Fruit fly (Drosophila melanogaster) whole organism, embryonic: ENCODE results near the gene mei-P26.

ENCODE experiments used
- Abd-B ChIP-seq: fragments of 200-800 bp; sonication (Bioruptor generic); optimal IDR thresholded peaks from 2 replicates; lab custom pipeline; 2018; ENCODE audit warnings: missing biosample characterization, mild to moderate bottlenecking, missing genetic modification characterization, moderate library complexity
- Asciz ChIP-seq: fragments of 200-800 bp; sonication (Bioruptor generic); optimal IDR thresholded peaks from 2 replicates; lab custom pipeline; 2017; ENCODE audit warnings: missing biosample characterization, mild to moderate bottlenecking, missing genetic modification characterization, missing genetic modification reagents
- CG10543 ChIP-seq: fragments of 200-800 bp; sonication (Bioruptor generic); optimal IDR thresholded peaks from 3 replicates; lab custom pipeline; 2017; ENCODE audit warnings: missing biosample characterization, mild to moderate bottlenecking, missing genetic modification characterization, moderate library complexity
- CG12071 ChIP-seq: fragments of 200-800 bp; sonication (Bioruptor generic); optimal IDR thresholded peaks from 3 replicates; lab custom pipeline; 2018; ENCODE audit warnings: missing biosample characterization, mild to moderate bottlenecking, missing genetic modification characterization
- CG2875 ChIP-seq: fragments of 200-800 bp; sonication (Bioruptor generic); optimal IDR thresholded peaks from 2 replicates; lab custom pipeline; 2017; ENCODE audit warnings: missing biosample characterization, mild to moderate bottlenecking, missing genetic modification characterization, missing genetic modification reagents
- CG32767 ChIP-seq: fragments of 200-800 bp; sonication (Bioruptor generic); IDR thresholded peaks from 2 replicates; pipeline ENCODE4 v1.3.6; 2022; ENCODE audit warnings: missing biosample characterization, missing genetic modification characterization
- CG3995 ChIP-seq: fragments of 200-800 bp; sonication (Bioruptor generic); optimal IDR thresholded peaks from 3 replicates; lab custom pipeline; 2016; ENCODE audit warnings: missing biosample characterization, missing genetic modification characterization
- CG4854 ChIP-seq: fragments of 200-800 bp; sonication (Bioruptor generic); optimal IDR thresholded peaks from 2 replicates; lab custom pipeline; 2016; ENCODE audit warnings: missing biosample characterization, missing genetic modification characterization, inconsistent platforms
- CG6175 ChIP-seq: fragments of 200-800 bp; sonication (Bioruptor generic); IDR thresholded peaks from 3 replicates; pipeline ENCODE4 v1.3.6; 2022; ENCODE audit warnings: missing biosample characterization, missing genetic modification characterization
- CG6765 ChIP-seq: fragments of 200-800 bp; sonication (Bioruptor generic); optimal IDR thresholded peaks from 3 replicates; lab custom pipeline; 2017; ENCODE audit warnings: missing biosample characterization, mild to moderate bottlenecking, missing genetic modification characterization
- CG7556 ChIP-seq: fragments of 200-800 bp; sonication (Bioruptor generic); optimal IDR thresholded peaks from 2 replicates; lab custom pipeline; 2017; ENCODE audit warnings: missing biosample characterization, mild to moderate bottlenecking, missing genetic modification characterization
- CG7963 ChIP-seq: fragments of 200-800 bp; sonication (Bioruptor generic); IDR thresholded peaks from 3 replicates; pipeline ENCODE4 v1.3.6; 2022; ENCODE audit warnings: missing biosample characterization, missing genetic modification characterization; ENCODE audit not compliant: partially characterized antibody
- CG8388 ChIP-seq: fragments of 200-800 bp; sonication (Bioruptor generic); optimal IDR thresholded peaks from 2 replicates; lab custom pipeline; 2019; ENCODE audit warnings: missing biosample characterization, mild to moderate bottlenecking, missing genetic modification characterization, moderate library complexity
- CTCF ChIP-seq: fragments of 200-800 bp; sonication (Bioruptor generic); optimal IDR thresholded peaks from 2 replicates; lab custom pipeline; 2017; ENCODE audit warnings: missing biosample characterization, mild to moderate bottlenecking, missing genetic modification characterization, moderate library complexity
- Camta ChIP-seq: fragments of 200-800 bp; sonication (Bioruptor generic); optimal IDR thresholded peaks from 2 replicates; lab custom pipeline; 2016; ENCODE audit warnings: missing biosample characterization, missing genetic modification characterization
- CoRest ChIP-seq: fragments of 200-800 bp; sonication (Bioruptor generic); optimal IDR thresholded peaks from 3 replicates; lab custom pipeline; 2018; ENCODE audit warnings: missing biosample characterization, mild to moderate bottlenecking, missing genetic modification characterization, moderate library complexity
- Dip3 ChIP-seq: fragments of 200-800 bp; sonication (Bioruptor generic); optimal IDR thresholded peaks from 3 replicates; lab custom pipeline; 2016; ENCODE audit warnings: missing biosample characterization, missing genetic modification characterization
- Elba2 ChIP-seq: fragments of 200-800 bp; sonication (Bioruptor generic); optimal IDR thresholded peaks from 3 replicates; lab custom pipeline; 2016; ENCODE audit warnings: missing biosample characterization, missing genetic modification characterization
- HHEX ChIP-seq: fragments of 200-800 bp; sonication (Bioruptor generic); optimal IDR thresholded peaks from 3 replicates; lab custom pipeline; 2017; ENCODE audit warnings: missing biosample characterization, mild to moderate bottlenecking, missing genetic modification characterization, missing genetic modification reagents
- Hr39 ChIP-seq: fragments of >200 bp; optimal IDR thresholded peaks from 2 replicates; lab custom pipeline; 2017
- MTF-1 ChIP-seq: fragments of 200-800 bp; sonication (Bioruptor generic); optimal IDR thresholded peaks from 2 replicates; lab custom pipeline; 2018; ENCODE audit warnings: missing biosample characterization, mild to moderate bottlenecking, missing genetic modification characterization, borderline replicate concordance
- Mes4 ChIP-seq: fragments of 200-800 bp; sonication (Bioruptor generic); optimal IDR thresholded peaks from 2 replicates; lab custom pipeline; 2016; ENCODE audit warnings: missing biosample characterization, missing genetic modification characterization
- Nf-YA ChIP-seq: fragments of 200-800 bp; sonication (Bioruptor generic); IDR thresholded peaks from 2 replicates; pipeline ENCODE4 v1.3.6; 2022; ENCODE audit warnings: missing biosample characterization, missing genetic modification characterization
- Nf-YB ChIP-seq: fragments of 200-800 bp; sonication (Bioruptor generic); optimal IDR thresholded peaks from 3 replicates; lab custom pipeline; 2019; ENCODE audit warnings: missing biosample characterization, mild to moderate bottlenecking, missing genetic modification characterization, moderate library complexity
- Oaz ChIP-seq: fragments of 200-800 bp; sonication (Bioruptor generic); IDR thresholded peaks from 2 replicates; pipeline ENCODE4 v1.3.6; 2022; ENCODE audit warnings: missing biosample characterization, missing genetic modification characterization
- Six4 ChIP-seq: fragments of 200-800 bp; sonication (Bioruptor generic); optimal IDR thresholded peaks from 2 replicates; lab custom pipeline; 2016; ENCODE audit warnings: missing biosample characterization, missing genetic modification characterization
- Spps ChIP-seq: fragments of 200-800 bp; sonication (Bioruptor generic); optimal IDR thresholded peaks from 2 replicates; lab custom pipeline; 2018; ENCODE audit warnings: missing biosample characterization, mild to moderate bottlenecking, missing genetic modification characterization
- Sry-δ ChIP-seq: fragments of 200-800 bp; sonication (Bioruptor generic); optimal IDR thresholded peaks from 2 replicates; lab custom pipeline; 2016; ENCODE audit warnings: missing biosample characterization, missing genetic modification characterization
- YL-1 ChIP-seq: fragments of 200-800 bp; sonication (Bioruptor generic); optimal IDR thresholded peaks from 3 replicates; lab custom pipeline; 2017; ENCODE audit warnings: missing biosample characterization, mild to moderate bottlenecking, missing genetic modification characterization
- amos ChIP-seq: fragments of 200-800 bp; sonication (Bioruptor generic); IDR thresholded peaks from 2 replicates; pipeline ENCODE4 v1.3.6; 2022; ENCODE audit warnings: missing biosample characterization, missing genetic modification characterization; ENCODE audit not compliant: partially characterized antibody
- bab2 ChIP-seq: fragments of 200-800 bp; sonication (Bioruptor generic); optimal IDR thresholded peaks from 2 replicates; lab custom pipeline; 2016; ENCODE audit warnings: missing biosample characterization, missing genetic modification characterization
- bcd ChIP-seq: fragments of 200-800 bp; sonication (Bioruptor generic); optimal IDR thresholded peaks from 2 replicates; lab custom pipeline; 2017; ENCODE audit warnings: missing biosample characterization, mild to moderate bottlenecking, missing genetic modification characterization
- dmrt99B ChIP-seq: fragments of 200-800 bp; sonication (Bioruptor generic); optimal IDR thresholded peaks from 2 replicates; lab custom pipeline; 2018; ENCODE audit warnings: missing biosample characterization, mild to moderate bottlenecking, missing genetic modification characterization, moderate library complexity
- ewg ChIP-seq: fragments of 200-800 bp; sonication (Bioruptor generic); optimal IDR thresholded peaks from 3 replicates; lab custom pipeline; 2017; ENCODE audit warnings: mild to moderate bottlenecking, missing biosample characterization, missing genetic modification reagents, missing genetic modification characterization
- eyg ChIP-seq: fragments of 200-800 bp; sonication (Bioruptor generic); optimal IDR thresholded peaks from 3 replicates; lab custom pipeline; 2016; ENCODE audit warnings: missing biosample characterization, missing genetic modification characterization
- gem ChIP-seq: fragments of 200-800 bp; sonication (Bioruptor generic); optimal IDR thresholded peaks from 2 replicates; lab custom pipeline; 2019; ENCODE audit warnings: missing biosample characterization, mild to moderate bottlenecking, missing genetic modification characterization, moderate library complexity
- gsb-n ChIP-seq: fragments of 200-800 bp; sonication (Bioruptor generic); optimal IDR thresholded peaks from 3 replicates; lab custom pipeline; 2018; ENCODE audit warnings: missing biosample characterization, mild to moderate bottlenecking, missing genetic modification characterization
- hbn ChIP-seq: fragments of 200-800 bp; sonication (Bioruptor generic); IDR thresholded peaks from 2 replicates; pipeline ENCODE4 v1.3.6; 2022; ENCODE audit warnings: missing biosample characterization, missing genetic modification characterization; ENCODE audit not compliant: partially characterized antibody
- jigr1 ChIP-seq: fragments of 200-800 bp; sonication (Bioruptor generic); IDR thresholded peaks from 3 replicates; pipeline ENCODE4 v1.3.6; 2022; ENCODE audit warnings: missing biosample characterization, missing genetic modification characterization
- luna ChIP-seq: fragments of 200-800 bp; sonication (Bioruptor generic); optimal IDR thresholded peaks from 2 replicates; lab custom pipeline; 2016; ENCODE audit warnings: missing biosample characterization, missing genetic modification characterization
- oc ChIP-seq: fragments of 200-800 bp; sonication (Bioruptor generic); optimal IDR thresholded peaks from 2 replicates; lab custom pipeline; 2018; ENCODE audit warnings: missing biosample characterization, mild to moderate bottlenecking, missing genetic modification characterization, moderate library complexity
- odd ChIP-seq: fragments of 200-800 bp; sonication (Bioruptor generic); optimal IDR thresholded peaks from 2 replicates; lab custom pipeline; 2017; ENCODE audit warnings: missing biosample characterization, mild to moderate bottlenecking, missing genetic modification characterization
- pros ChIP-seq: fragments of 200-800 bp; sonication (Bioruptor generic); optimal IDR thresholded peaks from 3 replicates; lab custom pipeline; 2019; ENCODE audit warnings: missing biosample characterization, mild to moderate bottlenecking, missing genetic modification characterization, moderate library complexity
- pum ChIP-seq: fragments of 200-800 bp; sonication (Bioruptor generic); optimal IDR thresholded peaks from 2 replicates; lab custom pipeline; 2016; ENCODE audit warnings: missing biosample characterization, missing genetic modification characterization
- row ChIP-seq: fragments of 200-800 bp; sonication (Bioruptor generic); IDR thresholded peaks from 3 replicates; pipeline ENCODE4 v1.3.6; 2022; ENCODE audit warnings: missing biosample characterization, missing genetic modification characterization
- seq ChIP-seq: fragments of 200-800 bp; sonication (Bioruptor generic); IDR thresholded peaks from 2 replicates; pipeline ENCODE4 v1.3.6; 2022; ENCODE audit warnings: missing biosample characterization, missing genetic modification characterization
- shn ChIP-seq: fragments of 200-800 bp; sonication (Bioruptor generic); optimal IDR thresholded peaks from 3 replicates; lab custom pipeline; 2016; ENCODE audit warnings: missing biosample characterization, missing genetic modification characterization
- sna ChIP-seq: fragments of 200-800 bp; sonication (Bioruptor generic); IDR thresholded peaks from 2 replicates; pipeline ENCODE4 v1.3.6; 2022; ENCODE audit warnings: missing biosample characterization, missing genetic modification characterization; ENCODE audit not compliant: partially characterized antibody
- stc ChIP-seq: fragments of 200-800 bp; sonication (Bioruptor generic); IDR thresholded peaks from 2 replicates; pipeline ENCODE4 v1.3.6; 2022; ENCODE audit warnings: missing biosample characterization, missing genetic modification characterization
- trem ChIP-seq: fragments of 200-800 bp; optimal IDR thresholded peaks from 3 replicates; lab custom pipeline; 2019; ENCODE audit warnings: missing biosample characterization, mild to moderate bottlenecking, missing genetic modification characterization, moderate library complexity
- zfh2 ChIP-seq: fragments of 200-800 bp; sonication (Bioruptor generic); optimal IDR thresholded peaks from 2 replicates; lab custom pipeline; 2016; ENCODE audit warnings: missing biosample characterization, missing genetic modification characterization

mei-P26 gene

dm6 chrX:9196362-9196761 is 33.3 kb downstream of the mei-P26 start, which contains the start of gene CG12118 (continued):
- TF ChIP-seq CG4854 (GFP tag; lab: Kevin White, UChicago) = peak; percentile 55
- peak; percentile 84 for TF ChIP-seq CoRest (tag; lab: Kevin White, UChicago)
- no peak for TF ChIP-seq luna
- peak; percentile 58 for TF ChIP-seq bcd (GFP tag; lab: Kevin White, UChicago)
- TF ChIP-seq HHEX = peak; percentile 19
- peak; percentile 68; the same call in 1 of the 2 replicates for TF ChIP-seq CG32767
- TF ChIP-seq Camta (GFP tag; lab: Kevin White, UChicago) = peak; percentile 14
- TF ChIP-seq Spps (tag; lab: Kevin White, UChicago) = peak; percentile 67
- no peak for TF ChIP-seq MTF-1 (GFP tag; lab: Kevin White, UChicago)
- TF ChIP-seq CG7963 (GFP tag; lab: Robert Waterston, UW) = peak; percentile 81
- TF ChIP-seq Six4 (GFP tag; lab: Kevin White, UChicago) = peak; percentile 72
- peak; percentile 79 for TF ChIP-seq Sry-δ (GFP tag; lab: Kevin White, UChicago)
- peak; percentile 69 for TF ChIP-seq zfh2 (GFP tag; lab: Kevin White, UChicago)
- peak; percentile 53 for TF ChIP-seq Nf-YB (GFP tag; lab: Kevin White, UChicago)
- peak; percentile 43; the same call in 1 of the 2 replicates for TF ChIP-seq Nf-YA
- TF ChIP-seq Dip3 (GFP tag; lab: Kevin White, UChicago) = peak; percentile 35
- peak; percentile 56 for TF ChIP-seq gsb-n (tag; lab: Kevin White, UChicago)
- no peak for TF ChIP-seq CG6765
- TF ChIP-seq CG12071 (GFP tag; lab: Kevin White, UChicago) = no peak
- no peak for TF ChIP-seq Mes4 (GFP tag; lab: Kevin White, UChicago)
- TF ChIP-seq trem (tag; lab: Kevin White, UChicago) = peak; percentile 73
- peak; percentile 81 for TF ChIP-seq hbn
- peak; percentile 44 for TF ChIP-seq CG2875 (GFP tag; lab: Kevin White, UChicago)
- no peak for TF ChIP-seq jigr1 (GFP tag; lab: Robert Waterston, UW)
- peak; percentile 44 for TF ChIP-seq YL-1 (GFP tag; lab: Kevin White, UChicago)
- peak; percentile 48; the same call in 1 of the 2 replicates for TF ChIP-seq Oaz
- no peak for TF ChIP-seq CTCF (GFP tag; lab: Kevin White, UChicago)
- no peak for TF ChIP-seq eyg (GFP tag; lab: Kevin White, UChicago)
- TF ChIP-seq dmrt99B (tag; lab: Kevin White, UChicago) = peak; percentile 73
- TF ChIP-seq row = peak; percentile 91
- peak; percentile 90 for TF ChIP-seq amos (GFP tag; lab: Robert Waterston, UW)
- TF ChIP-seq Hr39 (lab: Kevin White, UChicago) = no peak
- TF ChIP-seq ewg = peak; percentile 33
- peak; percentile 78 for TF ChIP-seq CG7556 (GFP tag; lab: Kevin White, UChicago)
- TF ChIP-seq CG10543 = peak; percentile 50
- TF ChIP-seq gem (tag; lab: Kevin White, UChicago) = peak; percentile 91
- TF ChIP-seq oc = peak; percentile 54
- TF ChIP-seq bab2 (GFP tag; lab: Kevin White, UChicago) = peak; percentile 40
- TF ChIP-seq CG6175 (GFP tag; lab: Robert Waterston, UW) = 0 out of 3 replicates have a peak, but pooled peaks have one; percentile 22
- peak; percentile 43 for TF ChIP-seq odd
- TF ChIP-seq Abd-B = peak; percentile 63
- no peak for TF ChIP-seq shn (GFP tag; lab: Kevin White, UChicago)
- no peak for TF ChIP-seq pum (GFP tag; lab: Kevin White, UChicago)
- TF ChIP-seq seq (GFP tag; lab: Robert Waterston, UW) = peak; percentile 73
- TF ChIP-seq CG8388 (GFP tag; lab: Kevin White, UChicago) = peak; percentile 78
- TF ChIP-seq stc (GFP tag; lab: Robert Waterston, UW) = peak; percentile 66; the same call in 1 of the 2 replicates
- no peak for TF ChIP-seq Asciz (GFP tag; lab: Kevin White, UChicago)
- peak; percentile 23 for TF ChIP-seq Elba2 (GFP tag; lab: Kevin White, UChicago)
- TF ChIP-seq CG3995 (GFP tag; lab: Kevin White, UChicago) = peak; percentile 21
- no peak for TF ChIP-seq pros (GFP tag; lab: Kevin White, UChicago)
- TF ChIP-seq sna = peak; percentile 95
